Fruit fly (Drosophila melanogaster): ENCODE measurements around the gene CG15646.

Gene CG15646

dm6 chrX:15675294-15675693 is 4.5 kb upstream of the CG15646 start, which contains the start of gene CG12708:
TSS of gene CG12708 (plus strand) at chrX:15675476.
- TF ChIP-seq Sin3A (optimal IDR thresholded peaks at IDR 0.05) (no peak), h (optimal IDR thresholded peaks at IDR 0.05) (no peak), Myc (optimal IDR thresholded peaks at IDR 0.05) (no peak), psq (optimal IDR thresholded peaks at IDR 0.05) (no peak), ttk (optimal IDR thresholded peaks at IDR 0.05) (no peak), insv (optimal IDR thresholded peaks at IDR 0.05) (no peak)

- TF ChIP-seq Sin3A (optimal IDR thresholded peaks at IDR 0.05) (no peak), Myc (optimal IDR thresholded peaks at IDR 0.05) (no peak), ttk (optimal IDR thresholded peaks at IDR 0.05) (no peak), insv (optimal IDR thresholded peaks at IDR 0.05) (no peak), psq (optimal IDR thresholded peaks at IDR 0.05) (no peak), h (optimal IDR thresholded peaks at IDR 0.05) (no peak)
Measured at dm6 chrX:15674337-15674736, 3.5 kb upstream of the CG15646 start.

- TF ChIP-seq psq (optimal IDR thresholded peaks at IDR 0.05) (no peak), ttk (optimal IDR thresholded peaks at IDR 0.05) (no peak), Sin3A (optimal IDR thresholded peaks at IDR 0.05) (no peak), insv (optimal IDR thresholded peaks at IDR 0.05) (no peak), h (optimal IDR thresholded peaks at IDR 0.05) (no peak), Myc (optimal IDR thresholded peaks at IDR 0.05) (no peak)
Measured at dm6 chrX:15662285-15662684, 8.5 kb downstream of the CG15646 start, which contains the start of gene CG8119. TSS of gene CG8119 (plus strand) at chrX:15662585.

- no peak for TF ChIP-seq insv (optimal IDR thresholded peaks at IDR 0.05)
- no peak for TF ChIP-seq h (optimal IDR thresholded peaks at IDR 0.05)
- no peak for TF ChIP-seq Myc (optimal IDR thresholded peaks at IDR 0.05)
- TF ChIP-seq Sin3A (optimal IDR thresholded peaks at IDR 0.05): no peak
- no peak for TF ChIP-seq psq (optimal IDR thresholded peaks at IDR 0.05)
- TF ChIP-seq ttk (optimal IDR thresholded peaks at IDR 0.05): no peak
Measured at dm6 chrX:15653364-15653809, 17.4 kb downstream of the CG15646 start.

- TF ChIP-seq psq (optimal IDR thresholded peaks at IDR 0.05) (no peak), insv (optimal IDR thresholded peaks at IDR 0.05) (no peak)
Measured at dm6 chrX:15651559-15651958, 19.3 kb downstream of the CG15646 start.

dm6 chrX:15649507-15649906 is 21.3 kb downstream of the CG15646 start:
- TF ChIP-seq h (optimal IDR thresholded peaks at IDR 0.05): no peak
- TF ChIP-seq Myc (optimal IDR thresholded peaks at IDR 0.05): no peak
- TF ChIP-seq Sin3A (optimal IDR thresholded peaks at IDR 0.05): no peak
- TF ChIP-seq ttk (optimal IDR thresholded peaks at IDR 0.05): no peak
- TF ChIP-seq psq (optimal IDR thresholded peaks at IDR 0.05): no peak
- no peak for TF ChIP-seq insv (optimal IDR thresholded peaks at IDR 0.05)

- no peak for TF ChIP-seq psq (optimal IDR thresholded peaks at IDR 0.05)
- TF ChIP-seq Sin3A (optimal IDR thresholded peaks at IDR 0.05): no peak
- no peak for TF ChIP-seq Myc (optimal IDR thresholded peaks at IDR 0.05)
- TF ChIP-seq insv (optimal IDR thresholded peaks at IDR 0.05): no peak
- TF ChIP-seq ttk (optimal IDR thresholded peaks at IDR 0.05): no peak
- no peak for TF ChIP-seq h (optimal IDR thresholded peaks at IDR 0.05)
Measured at dm6 chrX:15648180-15648579, 22.6 kb downstream of the CG15646 start.

dm6 chrX:15646792-15647191 is 24.0 kb downstream of the CG15646 start:
- TF ChIP-seq h (optimal IDR thresholded peaks at IDR 0.05) (no peak), Sin3A (optimal IDR thresholded peaks at IDR 0.05) (no peak), ttk (optimal IDR thresholded peaks at IDR 0.05) (no peak), psq (optimal IDR thresholded peaks at IDR 0.05) (no peak), Myc (optimal IDR thresholded peaks at IDR 0.05) (no peak), insv (optimal IDR thresholded peaks at IDR 0.05) (no peak)

dm6 chrX:15643922-15644321 is 26.9 kb downstream of the CG15646 start, which contains the start of gene CG8117:
TSS of gene CG8117 (plus strand) at chrX:15644222.
- TF ChIP-seq h (optimal IDR thresholded peaks at IDR 0.05): no peak
- no peak for TF ChIP-seq Sin3A (optimal IDR thresholded peaks at IDR 0.05)
- TF ChIP-seq Myc (optimal IDR thresholded peaks at IDR 0.05): no peak
- TF ChIP-seq psq (optimal IDR thresholded peaks at IDR 0.05): no peak
- TF ChIP-seq ttk (optimal IDR thresholded peaks at IDR 0.05): no peak
- TF ChIP-seq insv (optimal IDR thresholded peaks at IDR 0.05): no peak

dm6 chrX:15643210-15643609 is 27.6 kb downstream of the CG15646 start:
- TF ChIP-seq Sin3A (optimal IDR thresholded peaks at IDR 0.05) (no peak), Myc (optimal IDR thresholded peaks at IDR 0.05) (no peak), h (optimal IDR thresholded peaks at IDR 0.05) (no peak), ttk (optimal IDR thresholded peaks at IDR 0.05) (no peak), psq (optimal IDR thresholded peaks at IDR 0.05) (no peak), insv (optimal IDR thresholded peaks at IDR 0.05) (no peak)

dm6 chrX:15642056-15642455 is 28.8 kb downstream of the CG15646 start:
- TF ChIP-seq Sin3A (optimal IDR thresholded peaks at IDR 0.05) (no peak), Myc (optimal IDR thresholded peaks at IDR 0.05) (no peak), h (optimal IDR thresholded peaks at IDR 0.05) (no peak), insv (optimal IDR thresholded peaks at IDR 0.05) (no peak), ttk (optimal IDR thresholded peaks at IDR 0.05) (no peak), psq (optimal IDR thresholded peaks at IDR 0.05) (no peak)

dm6 chrX:15639929-15640328 is 30.9 kb downstream of the CG15646 start:
- TF ChIP-seq Myc (optimal IDR thresholded peaks at IDR 0.05) (no peak), insv (optimal IDR thresholded peaks at IDR 0.05) (no peak), Sin3A (optimal IDR thresholded peaks at IDR 0.05) (no peak), h (optimal IDR thresholded peaks at IDR 0.05) (no peak), psq (optimal IDR thresholded peaks at IDR 0.05) (no peak), ttk (optimal IDR thresholded peaks at IDR 0.05) (no peak)

dm6 chrX:15639017-15639416 is 31.8 kb downstream of the CG15646 start:
- TF ChIP-seq Myc (optimal IDR thresholded peaks at IDR 0.05) (no peak), ttk (optimal IDR thresholded peaks at IDR 0.05) (no peak), h (optimal IDR thresholded peaks at IDR 0.05) (no peak), Sin3A (optimal IDR thresholded peaks at IDR 0.05) (no peak), insv (optimal IDR thresholded peaks at IDR 0.05) (no peak), psq (optimal IDR thresholded peaks at IDR 0.05) (no peak)
